Worm (Caenorhabditis elegans): ENCODE data around the gene pnk-4.

DNA sequence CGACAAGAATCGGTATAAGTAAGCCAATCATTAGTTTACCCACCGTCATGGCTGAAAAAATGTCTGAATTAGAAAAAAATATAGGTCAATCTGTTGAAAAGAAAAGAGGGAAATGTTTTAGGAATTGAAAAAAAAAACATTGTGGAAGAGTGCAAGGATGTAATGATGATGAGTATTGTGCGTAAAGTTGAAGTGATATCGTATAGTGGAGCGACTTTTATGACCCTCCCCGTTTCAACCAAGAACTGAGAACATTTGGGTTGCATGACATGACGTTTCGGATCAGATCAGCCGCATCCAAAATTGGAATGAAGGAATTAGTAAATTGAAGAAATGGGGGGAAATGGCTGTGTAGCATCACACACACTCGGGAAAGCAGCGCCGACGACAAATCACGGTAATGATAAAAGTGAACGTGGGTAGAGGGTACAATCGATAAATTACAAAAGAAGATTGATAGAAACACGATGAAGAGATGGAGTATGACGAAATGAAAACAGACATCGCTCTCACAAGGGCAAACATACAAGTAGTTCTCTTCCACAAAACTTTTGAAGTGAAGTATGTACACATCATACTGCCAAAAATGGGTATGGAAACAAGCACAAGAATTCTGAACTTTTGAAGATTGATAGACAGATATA is 29.3 kb downstream of the pnk-4 start, which contains the start of gene apl-1:
- TF ChIP-seq hmg-1.2 (GFP tag; IDR thresholded peaks at IDR 0.05) = no peak
- no peak for TF ChIP-seq ets-4 (GFP tag; optimal IDR thresholded peaks at IDR 0.05)
- no peak for TF ChIP-seq K12H6.12 (tag; optimal IDR thresholded peaks at IDR 0.05)
- TF ChIP-seq nfya-1 (tag; optimal IDR thresholded peaks at IDR 0.05; ENCODE audit: borderline replicate concordance, insufficient read depth) = no peak
- TF ChIP-seq F55B11.4 (tag; optimal IDR thresholded peaks at IDR 0.05; ENCODE audit: borderline replicate concordance, insufficient read depth) = no peak
- no peak for TF ChIP-seq ztf-26 (tag; optimal IDR thresholded peaks at IDR 0.05)
- TF ChIP-seq T26A5.8 (tag; optimal IDR thresholded peaks at IDR 0.05) = no peak
- TF ChIP-seq unc-62 (GFP tag; optimal IDR thresholded peaks at IDR 0.05) = no peak
